Worm (Caenorhabditis elegans): Measurements from ENCODE around the gene F11G11.13.
"Not testable (repeated sequence)": the region's sequence is repeated elsewhere in the genome, so short reads cannot be mapped to it uniquely, and the experiment has no call there.

- TF ChIP-seq him-1, dao-5 (tag; optimal IDR thresholded peaks at IDR 0.05): not testable (repeated sequence)
Observed at ce11 chrII:4860260-4860659, 15.7 kb downstream of the F11G11.13 start, which contains the start of the genes nspd-5 and F11G11.4.

Data from whole organism, L4/young adult.